Fruit fly (Drosophila melanogaster) whole organism, larva: ENCODE data around the gene Rrp1.

Experiments
- noc ChIP-seq: fragments of 200-800 bp; sonication (Bioruptor generic); optimal IDR thresholded peaks from 3 replicates; lab custom pipeline; 2019; ENCODE audit warnings: missing biosample characterization, mild to moderate bottlenecking, missing genetic modification characterization, moderate library complexity

Rrp1 gene

DNA sequence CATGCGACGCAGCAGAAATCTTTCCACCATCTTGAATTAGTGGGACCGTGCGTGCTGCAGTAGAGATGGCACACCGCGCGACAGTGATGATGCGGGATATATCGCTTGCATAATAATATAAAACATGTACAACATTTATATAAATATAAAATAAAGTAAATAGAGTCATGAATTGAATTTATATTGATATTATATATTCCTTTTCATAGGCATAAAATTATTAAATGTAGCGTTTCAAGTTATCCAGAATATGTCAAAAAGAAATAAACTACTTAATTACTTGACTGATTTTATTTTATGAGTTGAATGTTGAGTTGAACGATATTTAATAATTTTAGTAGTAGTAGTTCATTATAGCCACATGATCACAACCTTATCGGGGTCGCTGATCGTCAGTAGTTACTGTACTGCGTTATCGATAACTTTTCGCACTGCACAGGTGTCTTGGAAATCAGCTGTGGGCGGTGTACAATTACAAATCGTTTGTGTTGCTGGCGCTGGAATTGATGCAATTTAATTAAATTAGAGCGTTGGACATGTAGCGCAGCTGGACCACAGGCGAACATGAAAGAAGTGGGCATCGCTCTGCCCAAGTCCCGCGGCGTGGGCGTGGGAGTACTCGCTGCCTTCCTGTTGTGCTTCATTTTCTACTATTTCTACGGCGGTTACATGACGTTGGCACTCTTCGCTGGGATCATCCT is 15.5 kb upstream of the Rrp1 start, which contains the start of the genes Chd1 and Bem46:
Gene Chd1, minus strand, starts transcription at position 43 of the 701 bp plus-strand sequence.
Gene Bem46, plus strand, starts transcription at position 436 of the 701 bp plus-strand sequence.
- TF ChIP-seq noc (tag; lab: Kevin White, UChicago), result no peak

DNA sequence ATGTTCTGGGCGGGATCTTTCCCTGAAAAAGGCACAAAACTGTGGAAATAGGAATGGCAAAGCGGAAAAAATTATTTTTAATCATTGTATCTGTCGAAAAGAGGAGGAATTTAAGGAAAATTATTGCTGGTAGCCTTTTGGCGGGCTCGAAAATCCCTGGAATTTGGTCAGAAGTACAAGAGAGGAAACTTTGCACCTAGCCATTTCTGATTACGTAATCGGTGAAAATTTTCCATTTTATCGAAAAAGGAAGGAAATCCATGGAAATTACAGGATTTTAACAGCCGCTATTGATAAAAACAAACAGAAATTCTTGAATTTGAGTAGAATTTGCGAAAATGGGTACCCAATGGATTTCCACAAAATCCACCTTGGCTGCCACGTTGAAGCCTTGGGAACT is 14.5 kb upstream of the Rrp1 start:
- TF ChIP-seq noc (tag; lab: Kevin White, UChicago), result no peak

dm6 chr2L:2979091-2979490 is 6.8 kb upstream of the Rrp1 start, which contains the start of gene CG9643:
CG9643 (minus strand) TSS chr2L:2979288.
- no peak for TF ChIP-seq noc (tag; lab: Kevin White, UChicago)

DNA sequence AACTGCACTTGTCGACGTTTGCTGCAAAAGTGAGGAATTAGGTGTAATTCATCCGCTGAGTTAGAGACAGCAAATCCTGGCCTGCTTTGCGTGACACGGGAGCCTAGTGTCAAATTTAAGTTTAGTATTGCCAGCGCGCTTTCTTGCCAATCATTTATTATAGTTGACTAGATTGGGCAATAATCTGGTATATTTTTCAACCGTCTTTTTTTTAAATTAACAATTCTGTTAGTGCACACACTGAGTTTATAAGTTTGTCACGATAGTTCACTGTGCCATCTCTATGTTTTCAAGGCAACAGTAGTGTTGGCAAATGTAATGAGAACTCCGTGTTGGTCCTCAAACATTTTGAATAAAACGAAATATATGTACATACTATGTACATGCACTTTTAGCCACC is 4.5 kb upstream of the Rrp1 start, which contains the start of the genes CG9641 and CG3165:
Gene CG9641, minus strand, starts transcription at position 34 of the 400 bp plus-strand sequence.
Gene CG3165, plus strand, starts transcription at position 294 of the 400 bp plus-strand sequence.
- no peak for TF ChIP-seq noc (tag; lab: Kevin White, UChicago)

DNA sequence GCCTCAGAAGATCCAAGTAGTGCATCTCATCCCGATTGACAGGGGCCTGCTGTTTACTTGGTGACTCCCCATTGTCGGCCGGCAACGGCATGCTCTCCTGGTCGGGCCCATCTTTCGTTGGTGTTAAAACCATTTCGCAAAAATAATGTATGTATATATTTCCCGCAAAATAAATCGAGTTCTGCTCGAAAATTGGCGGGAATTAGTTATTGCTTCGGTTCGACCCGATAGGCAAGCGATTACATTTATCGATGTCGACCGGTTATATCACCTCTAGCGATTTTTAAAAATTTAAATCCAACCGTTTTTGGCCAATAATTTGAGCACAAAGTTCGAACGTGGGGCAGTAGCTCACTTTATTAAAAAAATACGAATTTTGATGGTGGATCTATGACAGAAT is 2.9 kb downstream of the Rrp1 start, which contains the start of gene Ts:
Gene Ts, minus strand, starts transcription at position 201 of the 400 bp plus-strand sequence.
- no peak for TF ChIP-seq noc (tag; lab: Kevin White, UChicago)

DNA sequence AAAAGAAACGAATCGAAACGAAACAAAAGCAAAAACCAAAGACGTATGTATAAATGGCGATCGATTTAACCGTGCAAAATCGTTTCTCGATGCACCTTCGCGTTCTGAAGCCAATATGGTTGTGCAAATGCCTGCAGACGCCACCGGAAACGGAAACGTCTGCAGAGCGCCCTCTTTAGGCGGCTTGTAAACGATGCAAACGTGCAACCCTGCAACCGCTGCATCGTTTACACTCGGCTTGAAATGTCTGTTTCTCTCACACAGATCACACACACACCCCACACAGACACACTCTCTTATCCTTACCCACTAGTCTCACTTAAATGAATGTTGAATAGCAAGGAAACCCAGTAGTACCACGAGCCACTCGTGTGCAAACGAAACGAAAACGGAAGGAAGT is 5.4 kb downstream of the Rrp1 start:
- TF ChIP-seq noc (tag; lab: Kevin White, UChicago), result no peak

DNA sequence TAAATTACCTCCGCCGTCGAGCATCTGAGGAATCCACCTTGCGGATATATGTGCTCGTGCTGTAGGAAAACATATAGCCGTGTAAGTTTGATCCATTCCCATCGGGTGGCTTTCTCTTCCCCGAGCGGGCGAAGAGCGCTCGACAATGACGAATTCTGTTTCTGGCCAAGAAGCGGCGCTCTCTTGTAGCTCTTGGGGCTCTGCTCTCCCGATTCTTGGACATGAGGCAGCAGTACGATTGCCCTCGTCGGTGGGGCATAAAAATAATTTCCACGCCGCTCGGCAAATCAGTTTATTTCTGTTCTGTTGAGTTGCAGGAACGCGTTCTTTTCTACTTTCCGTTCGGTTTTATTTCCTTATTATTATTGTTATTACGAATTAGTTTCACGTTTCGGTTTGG is 13.4 kb downstream of the Rrp1 start:
- TF ChIP-seq noc (tag; lab: Kevin White, UChicago), result no peak

DNA sequence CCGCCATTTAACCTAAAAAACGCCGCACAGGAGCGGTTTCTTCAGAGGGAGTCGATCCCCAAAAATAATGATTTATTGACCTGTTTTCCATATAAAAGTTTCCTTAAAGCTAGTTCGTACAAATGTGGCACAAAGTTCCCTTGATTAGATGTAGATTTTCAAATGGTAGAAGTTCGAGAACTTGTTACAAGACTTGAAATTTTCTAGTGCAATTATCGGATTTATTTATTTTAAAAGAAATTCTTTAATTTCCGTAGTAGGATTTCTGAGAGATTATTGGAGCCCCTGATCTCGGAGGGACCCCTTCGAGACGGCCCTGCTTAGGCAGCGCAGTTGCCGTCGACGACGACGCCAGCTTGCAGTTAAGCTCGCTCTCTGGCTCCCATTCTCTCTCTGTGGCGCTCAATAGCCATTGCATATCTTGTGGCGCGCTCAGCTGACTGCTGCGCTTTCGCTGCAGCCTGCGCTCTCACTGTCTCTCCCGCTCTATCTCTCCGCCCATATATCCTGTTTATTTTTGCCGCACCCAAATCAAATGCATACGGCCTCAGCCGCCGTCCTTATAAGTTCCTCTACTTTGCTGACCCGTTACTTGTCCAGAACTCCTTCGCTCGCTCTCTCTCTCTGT is 14.6 kb downstream of the Rrp1 start:
- no peak for TF ChIP-seq noc (tag; lab: Kevin White, UChicago)

- TF ChIP-seq noc (tag; lab: Kevin White, UChicago), result no peak
Measured at dm6 chr2L:2956992-2957391, 15.3 kb downstream of the Rrp1 start.

- TF ChIP-seq noc (tag; lab: Kevin White, UChicago), result no peak
Measured at dm6 chr2L:2956358-2956757, 15.9 kb downstream of the Rrp1 start.

DNA sequence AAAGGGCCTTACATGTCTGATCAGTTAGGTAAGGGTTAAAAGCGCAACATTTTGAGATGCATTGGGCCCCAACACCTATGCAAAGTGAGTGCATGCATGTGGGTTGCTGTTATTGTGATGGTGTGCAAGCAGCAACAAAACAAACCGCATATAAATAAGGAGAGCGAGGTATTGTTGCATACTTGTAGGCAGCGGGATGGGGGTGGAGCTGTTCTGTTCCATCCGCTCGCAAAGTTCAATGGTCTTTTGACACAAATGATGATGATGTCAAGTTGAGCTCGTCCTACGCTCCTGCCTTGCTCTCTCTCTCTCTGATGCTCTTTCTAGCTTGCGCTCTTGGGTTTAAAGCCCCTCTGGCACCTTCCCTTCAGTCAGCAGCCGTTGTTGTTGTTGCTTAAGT is 16.6 kb downstream of the Rrp1 start:
- TF ChIP-seq noc (tag; lab: Kevin White, UChicago), result no peak

DNA sequence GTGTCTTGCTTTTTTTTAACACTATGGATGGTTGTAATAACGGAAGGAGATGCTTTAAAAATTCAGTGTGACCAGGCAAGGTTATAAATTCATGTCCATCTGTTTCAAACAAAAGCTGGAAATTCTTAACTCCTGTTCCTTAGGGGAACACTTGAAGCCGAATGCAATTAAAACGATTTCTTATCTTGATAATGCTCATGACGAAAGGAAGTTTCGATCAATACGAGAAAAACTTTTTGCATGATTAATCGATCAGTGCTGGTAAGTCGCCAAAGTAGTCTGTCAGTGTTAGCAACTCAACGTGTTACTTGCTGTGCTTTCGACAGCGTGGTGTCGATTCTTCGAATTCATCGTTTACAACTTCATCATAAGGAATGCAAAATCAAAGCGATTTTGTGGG is 17.8 kb downstream of the Rrp1 start, which contains the start of gene Rbp9:
Gene Rbp9, plus strand, starts transcription at position 291 of the 400 bp plus-strand sequence.
- no peak for TF ChIP-seq noc (tag; lab: Kevin White, UChicago)

DNA sequence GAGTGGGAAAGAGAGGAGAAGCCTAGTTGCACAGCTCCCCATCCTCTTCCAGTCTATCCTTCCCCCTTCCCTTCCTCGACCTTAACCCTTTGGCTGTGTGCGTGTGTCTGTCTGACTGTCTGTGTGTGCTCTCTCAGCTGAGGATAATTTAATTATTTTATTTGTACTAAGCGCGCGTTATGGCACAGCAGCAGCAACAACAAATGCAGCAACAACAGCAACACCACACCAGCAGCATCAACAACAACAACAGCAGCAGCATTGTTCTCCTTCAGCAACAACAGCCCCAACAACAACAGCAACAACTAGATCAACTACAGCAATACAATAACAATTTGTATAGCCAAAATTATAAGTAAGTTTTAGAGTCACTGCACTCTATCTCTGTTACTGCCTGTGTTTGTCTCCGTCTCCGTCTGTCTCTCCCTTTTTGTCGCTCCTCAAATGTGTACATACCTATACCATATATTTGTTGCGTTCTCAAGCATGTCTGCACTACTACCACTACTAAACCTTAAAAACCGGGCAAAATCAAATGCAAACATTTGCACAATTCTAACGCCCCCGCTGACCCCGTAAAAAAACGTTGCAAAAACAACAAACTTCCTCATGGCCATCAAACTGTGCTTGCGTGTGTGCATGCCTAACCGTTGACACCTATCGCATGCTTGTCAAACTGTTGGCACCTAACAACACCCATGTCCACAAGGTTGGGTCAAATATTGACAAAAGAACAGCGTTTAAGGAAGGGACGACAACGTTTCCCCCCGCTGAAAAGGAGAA is 26.7 kb downstream of the Rrp1 start:
- TF ChIP-seq noc (tag; lab: Kevin White, UChicago), result no peak

dm6 chr2L:2944509-2944908 is 27.8 kb downstream of the Rrp1 start:
- no peak for TF ChIP-seq noc (tag; lab: Kevin White, UChicago)

DNA sequence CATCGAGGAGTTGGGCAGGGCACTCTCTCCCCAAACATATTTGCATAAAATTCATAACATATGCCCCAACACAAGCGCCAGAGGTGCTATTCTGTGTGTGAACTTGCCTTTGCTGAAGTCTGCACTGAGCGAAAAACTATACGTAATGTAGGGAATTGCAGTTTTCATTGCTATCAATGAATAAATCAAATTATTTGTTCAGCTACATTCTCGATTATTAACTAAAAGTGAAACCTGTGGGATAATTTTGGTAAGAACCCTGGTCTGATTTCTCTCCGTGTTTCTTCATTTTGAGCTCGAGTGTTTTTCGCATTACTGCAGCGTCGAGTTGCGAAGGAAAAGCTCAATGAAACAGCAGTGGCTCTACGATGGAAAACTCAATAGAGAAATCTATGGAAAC is 29.7 kb downstream of the Rrp1 start:
- no peak for TF ChIP-seq noc (tag; lab: Kevin White, UChicago)

DNA sequence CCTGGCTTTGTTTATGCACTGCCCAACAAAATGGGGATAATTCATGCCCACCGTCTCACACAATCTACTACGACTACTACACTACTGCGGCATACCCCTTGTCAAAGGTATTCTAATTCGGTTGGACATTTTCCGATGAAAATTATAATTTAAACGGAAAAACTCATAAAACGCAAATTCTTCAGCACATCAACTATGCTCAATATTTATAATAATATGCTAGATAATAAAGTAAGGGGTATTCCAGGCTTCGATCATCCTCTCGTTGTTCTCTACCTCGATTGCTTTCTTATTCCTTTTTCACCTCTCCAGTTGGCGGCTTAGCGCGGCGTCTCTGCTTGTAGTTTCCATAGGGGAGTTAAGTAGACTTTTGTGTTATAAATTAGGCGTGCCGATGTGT is 31.0 kb downstream of the Rrp1 start:
- TF ChIP-seq noc (tag; lab: Kevin White, UChicago), result no peak
